Worm (Caenorhabditis elegans) whole organism, L3 larva: Measurements from ENCODE around the gene C02D5.4.

Experiments
- ceh-82 ChIP-seq: fragments of 150-350 bp; optimal IDR thresholded peaks from 2 replicates; lab custom pipeline; 2014; ENCODE audit warnings: missing biosample characterization, missing genetic modification characterization
- egl-27 ChIP-seq: sonication (generic microtip); optimal IDR thresholded peaks from 4 replicates; lab custom pipeline; 2017; ENCODE audit warnings: missing biosample characterization, missing genetic modification reagents, missing genetic modification characterization
- elt-2 ChIP-seq: sonication (generic microtip); optimal IDR thresholded peaks from 2 replicates; lab custom pipeline; 2016; ENCODE audit warnings: missing genetic modification reagents, mild to moderate bottlenecking, missing genetic modification characterization, missing compliant biosample characterization
- elt-3 ChIP-seq, 3 experiments: fragments of 150-350 bp in 1 of 3; sonication (generic microtip) in 2 of 3; optimal IDR thresholded peaks; 2 replicates in 2 of 3; 4 replicates in 1 of 3; lab custom pipeline; 2014 to 2017; ENCODE audit warnings: missing biosample characterization in 3 of 3, missing genetic modification characterization in 3 of 3
- hmg-11 ChIP-seq: sonication (generic microtip); optimal IDR thresholded peaks from 2 replicates; lab custom pipeline; 2016; ENCODE audit warnings: missing genetic modification characterization, missing compliant biosample characterization
- nhr-11 ChIP-seq: fragments of 150-350 bp; optimal IDR thresholded peaks from 2 replicates; lab custom pipeline; 2014; ENCODE audit warnings: missing biosample characterization, missing genetic modification characterization
- nhr-76 ChIP-seq: fragments of 150-350 bp; sonication (generic microtip); optimal IDR thresholded peaks from 5 replicates; lab custom pipeline; 2014; ENCODE audit warnings: missing biosample characterization, missing genetic modification characterization
- pha-4 ChIP-seq: fragments of 150-350 bp; optimal IDR thresholded peaks from 2 replicates; lab custom pipeline; 2014; ENCODE audit warnings: missing biosample characterization, missing genetic modification reagents, missing genetic modification characterization
- pqm-1 ChIP-seq: fragments of 150-350 bp; optimal IDR thresholded peaks from 2 replicates; lab custom pipeline; 2017; ENCODE audit warnings: missing biosample characterization, missing genetic modification characterization, inconsistent platforms
- unc-62 ChIP-seq: fragments of 150-350 bp; sonication (generic microtip); optimal IDR thresholded peaks from 4 replicates; lab custom pipeline; 2014; ENCODE audit warnings: missing biosample characterization, missing genetic modification reagents, missing genetic modification characterization

ce11 chrIII:8556836-8557385 is 4.9 kb downstream of the C02D5.4 start, which contains the start of gene C02D5.2:
- TF ChIP-seq egl-27 (tag; lab: Kevin White, UChicago) (no peak), nhr-11 (peak; percentile 6), nhr-76 (tag; lab: Kevin White, UChicago) (no peak), elt-3 (tag; optimal IDR thresholded peaks at IDR 0.05; lab: Kevin White, UChicago) (no peak), hmg-11 (tag; lab: Kevin White, UChicago) (peak; percentile 42), pha-4 (tag; lab: Kevin White, UChicago) (peak; percentile 41), ceh-82 (tag; lab: Kevin White, UChicago) (no peak), pqm-1 (no peak), unc-62 (GFP tag; lab: Kevin White, UChicago) (peak; percentile 30), elt-2 (tag; lab: Kevin White, UChicago) (peak; percentile 27)
